Fruit fly (Drosophila melanogaster): ENCODE data around the gene CG4928.

CG4928 gene

DNA sequence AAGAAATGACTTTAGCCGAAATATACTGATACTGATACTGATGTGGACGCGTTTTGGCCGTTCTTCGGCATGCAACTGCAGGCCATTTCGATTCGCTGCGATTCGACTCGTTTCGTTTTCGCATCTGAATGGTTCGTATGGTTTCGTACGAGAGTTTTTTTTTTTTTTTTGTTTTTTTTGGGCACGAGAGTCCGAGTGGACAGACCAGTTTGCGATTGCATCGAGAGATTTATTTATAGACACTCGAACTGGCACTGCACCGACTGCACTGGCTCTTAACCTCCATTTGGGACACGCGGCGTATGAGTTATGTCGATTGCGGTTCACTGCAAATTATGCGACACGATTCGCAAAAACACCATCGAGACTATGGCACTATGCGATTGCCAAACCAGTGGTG, 6.9 kb upstream of the CG4928 start:
- no peak for TF ChIP-seq brk (GFP tag; optimal IDR thresholded peaks at IDR 0.05)
- TF ChIP-seq Hnf4 (GFP tag; optimal IDR thresholded peaks at IDR 0.05): no peak
- no peak for TF ChIP-seq usp (GFP tag; optimal IDR thresholded peaks at IDR 0.05)
- no peak for TF ChIP-seq Mio (GFP tag; optimal IDR thresholded peaks at IDR 0.05)
- TF ChIP-seq dl (GFP tag; optimal IDR thresholded peaks at IDR 0.05; ENCODE audit: insufficient read depth in 1 of 2, partially characterized antibody in 2 of 2): no peak
- TF ChIP-seq sv (GFP tag; optimal IDR thresholded peaks at IDR 0.05): no peak
- no peak for TF ChIP-seq jim (GFP tag; optimal IDR thresholded peaks at IDR 0.05)
- no peak for TF ChIP-seq lola (GFP tag; optimal IDR thresholded peaks at IDR 0.05)
- no peak for TF ChIP-seq Myc (optimal IDR thresholded peaks at IDR 0.05)

DNA sequence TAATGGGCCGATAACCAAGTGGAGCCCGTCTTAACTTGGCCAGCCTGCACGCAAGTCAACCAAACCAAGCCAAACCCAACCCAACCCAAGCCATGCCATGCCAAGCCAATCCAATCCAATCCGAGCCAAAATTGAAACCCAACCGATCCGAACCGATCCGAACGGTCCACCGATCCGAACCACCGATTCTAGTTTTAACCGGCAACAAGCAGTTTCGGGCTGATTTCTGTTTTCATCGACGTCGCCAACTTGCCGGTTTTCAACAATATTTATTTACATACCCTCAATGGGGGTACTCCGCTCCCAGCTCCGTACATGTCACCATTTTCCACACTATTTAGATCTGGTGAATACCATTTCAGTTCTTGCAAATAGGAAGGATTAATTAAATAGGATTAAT, 6.0 kb upstream of the CG4928 start:
- TF ChIP-seq ey (GFP tag; optimal IDR thresholded peaks at IDR 0.05) (no peak), woc (GFP tag; optimal IDR thresholded peaks at IDR 0.05) (no peak), CrebA (GFP tag; optimal IDR thresholded peaks at IDR 0.05; ENCODE audit: borderline replicate concordance) (no peak), Hnf4 (GFP tag; optimal IDR thresholded peaks at IDR 0.05) (no peak), fru (GFP tag; optimal IDR thresholded peaks at IDR 0.05) (no peak), sv (GFP tag; optimal IDR thresholded peaks at IDR 0.05) (no peak), rgr (GFP tag; optimal IDR thresholded peaks at IDR 0.05) (no peak), Hr78 (GFP tag; optimal IDR thresholded peaks at IDR 0.05) (no peak), Mio (GFP tag; optimal IDR thresholded peaks at IDR 0.05) (no peak), tai (GFP tag; optimal IDR thresholded peaks at IDR 0.05) (no peak), pan (optimal IDR thresholded peaks at IDR 0.05) (no peak), Dfd (GFP tag; optimal IDR thresholded peaks at IDR 0.05) (no peak), CG9705 (GFP tag; optimal IDR thresholded peaks at IDR 0.05) (no peak), usp (GFP tag; optimal IDR thresholded peaks at IDR 0.05) (no peak), Dif (GFP tag; optimal IDR thresholded peaks at IDR 0.05; ENCODE audit: partially characterized antibody) (no peak), Jra (GFP tag; optimal IDR thresholded peaks at IDR 0.05) (no peak), N (GFP tag; optimal IDR thresholded peaks at IDR 0.05) (no peak)

DNA sequence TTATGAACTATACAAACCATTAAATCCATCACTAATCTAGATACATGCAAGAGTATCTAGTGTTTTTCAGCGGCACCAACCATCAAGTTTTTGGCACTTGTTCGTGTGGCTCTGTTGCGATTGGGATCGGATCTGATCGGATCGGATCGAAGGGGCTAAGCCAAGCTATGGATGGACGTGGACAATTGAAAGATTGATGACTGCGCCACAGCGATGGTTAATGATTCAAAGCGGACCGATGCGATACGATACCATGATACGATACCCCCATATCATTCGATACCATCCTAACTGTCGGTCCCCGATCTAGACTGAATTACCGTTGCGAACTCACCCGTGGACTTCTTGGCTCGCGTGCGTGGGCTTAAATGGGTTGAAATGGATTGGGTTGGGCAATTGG, 5.3 kb upstream of the CG4928 start:
- TF ChIP-seq Myc (optimal IDR thresholded peaks at IDR 0.05) (no peak), ey (GFP tag; optimal IDR thresholded peaks at IDR 0.05) (no peak)

DNA sequence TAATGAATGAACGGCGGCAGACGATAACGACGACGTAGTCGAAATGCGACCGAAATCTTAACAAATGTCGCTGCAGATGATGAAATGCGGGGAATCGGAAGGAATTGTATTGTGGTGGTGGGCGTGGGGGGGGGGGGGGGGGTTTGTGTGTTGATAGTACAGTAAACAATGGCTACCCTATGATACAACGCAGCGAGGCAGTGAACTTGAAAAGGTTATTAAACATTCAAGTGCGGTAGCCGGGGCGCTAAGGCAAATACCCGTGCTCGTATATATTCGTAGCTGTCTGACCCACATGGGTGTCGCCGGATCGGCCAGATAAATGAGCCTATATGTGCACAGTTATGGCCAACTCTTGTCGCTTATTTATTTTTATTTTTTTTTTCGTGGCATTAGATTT, 3.7 kb upstream of the CG4928 start:
- TF ChIP-seq usp (GFP tag; optimal IDR thresholded peaks at IDR 0.05): no peak
- TF ChIP-seq Rel (GFP tag; optimal IDR thresholded peaks at IDR 0.05): no peak
- TF ChIP-seq Rel (tag; optimal IDR thresholded peaks at IDR 0.05): peak; percentile 44

DNA sequence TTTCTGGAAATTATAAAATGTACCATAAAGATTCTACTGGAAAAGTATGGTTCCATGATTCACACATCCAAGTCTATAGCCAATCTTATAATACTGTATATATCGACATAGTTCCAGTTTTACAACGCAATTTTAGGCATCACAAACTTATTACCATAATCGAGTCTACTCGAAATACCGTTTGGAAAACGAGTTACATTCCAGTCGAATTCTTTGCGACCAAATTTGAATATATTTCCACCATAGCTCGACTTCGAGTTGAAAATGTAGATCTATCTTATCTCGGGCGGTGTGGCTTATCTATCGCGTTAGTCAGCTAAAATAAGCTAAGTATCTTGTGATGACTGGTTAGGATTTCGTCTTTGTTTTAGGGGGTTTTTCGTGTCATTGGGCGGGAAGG, 3.1 kb upstream of the CG4928 start:
- TF ChIP-seq sage (GFP tag; optimal IDR thresholded peaks at IDR 0.05) (no peak), Dif (GFP tag; optimal IDR thresholded peaks at IDR 0.05; ENCODE audit: partially characterized antibody) (no peak), Rel (GFP tag; optimal IDR thresholded peaks at IDR 0.05) (no peak), Rel (tag; optimal IDR thresholded peaks at IDR 0.05) (peak; percentile 80)

DNA sequence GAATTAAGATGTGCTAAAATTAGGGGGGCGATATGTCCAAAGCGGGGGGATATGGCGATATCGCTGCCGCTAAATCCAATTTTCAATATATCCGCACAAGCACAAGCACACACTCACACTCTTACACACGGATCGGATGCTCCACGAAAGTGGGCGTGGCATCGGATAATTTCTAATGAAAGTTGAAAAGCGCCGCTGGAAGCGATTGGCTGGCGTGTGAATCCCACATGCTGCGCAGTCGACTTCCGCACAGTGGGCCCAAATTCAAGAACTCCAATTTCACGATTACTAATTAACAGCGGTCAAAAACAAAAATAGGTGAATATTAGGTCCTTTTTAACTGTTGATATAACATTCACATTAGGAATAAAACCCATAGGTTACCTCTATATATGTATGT, 1.0 kb upstream of the CG4928 start:
- TF ChIP-seq Rel (GFP tag; optimal IDR thresholded peaks at IDR 0.05): no peak
- peak; percentile 92 for TF ChIP-seq Rel (tag; optimal IDR thresholded peaks at IDR 0.05)
- no peak for TF ChIP-seq pan (optimal IDR thresholded peaks at IDR 0.05)
- TF ChIP-seq dl (GFP tag; optimal IDR thresholded peaks at IDR 0.05; ENCODE audit: insufficient read depth in 1 of 2, partially characterized antibody in 2 of 2): no peak

DNA sequence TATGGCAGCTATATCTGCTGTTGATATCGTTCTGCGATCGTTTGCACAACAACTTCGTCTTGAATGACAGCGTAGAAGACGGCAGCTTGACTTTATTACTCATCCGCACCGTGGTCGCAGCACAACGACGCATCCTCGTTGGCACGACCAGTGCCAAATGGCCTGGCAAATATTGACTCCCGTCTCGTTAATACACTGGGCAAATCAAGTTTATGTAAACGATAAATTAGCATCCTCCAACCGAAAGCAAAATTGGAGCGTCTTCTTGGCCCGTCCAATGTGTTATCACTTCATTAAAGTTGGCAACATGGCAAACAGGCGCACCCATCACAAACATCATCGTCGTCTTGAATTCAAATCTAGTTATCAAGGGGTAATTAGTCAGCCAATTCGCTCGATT, 4.5 kb downstream of the CG4928 start:
- TF ChIP-seq Mio (GFP tag; optimal IDR thresholded peaks at IDR 0.05): no peak
- TF ChIP-seq dl (GFP tag; optimal IDR thresholded peaks at IDR 0.05; ENCODE audit: insufficient read depth in 1 of 2, partially characterized antibody in 2 of 2): no peak
- no peak for TF ChIP-seq pan (optimal IDR thresholded peaks at IDR 0.05)
- no peak for TF ChIP-seq usp (GFP tag; optimal IDR thresholded peaks at IDR 0.05)
- peak; percentile 8 for TF ChIP-seq CG32264 (GFP tag; optimal IDR thresholded peaks at IDR 0.05)
- TF ChIP-seq Hr83 (GFP tag; optimal IDR thresholded peaks at IDR 0.05; ENCODE audit: poor library complexity, severe bottlenecking): no peak
- peak; percentile 12 for TF ChIP-seq OdsH (GFP tag; optimal IDR thresholded peaks at IDR 0.05)
- no peak for TF ChIP-seq jim (GFP tag; optimal IDR thresholded peaks at IDR 0.05)
- no peak for TF ChIP-seq fru (GFP tag; optimal IDR thresholded peaks at IDR 0.05)
- no peak for TF ChIP-seq dsf (GFP tag; optimal IDR thresholded peaks at IDR 0.05; ENCODE audit: borderline replicate concordance)
- no peak for TF ChIP-seq Abd-B (GFP tag; optimal IDR thresholded peaks at IDR 0.05)
- no peak for TF ChIP-seq Myc (optimal IDR thresholded peaks at IDR 0.05)
- TF ChIP-seq Rel (GFP tag; optimal IDR thresholded peaks at IDR 0.05): no peak
- no peak for TF ChIP-seq Rel (tag; optimal IDR thresholded peaks at IDR 0.05)
- no peak for TF ChIP-seq HLH106 (tag; optimal IDR thresholded peaks at IDR 0.05)
- TF ChIP-seq h (GFP tag; optimal IDR thresholded peaks at IDR 0.05): peak; percentile 0
- TF ChIP-seq Vsx2 (GFP tag; optimal IDR thresholded peaks at IDR 0.05; ENCODE audit: partially characterized antibody): no peak
- TF ChIP-seq Hnf4 (GFP tag; optimal IDR thresholded peaks at IDR 0.05): no peak
- TF ChIP-seq br (GFP tag; optimal IDR thresholded peaks at IDR 0.05): no peak
